Worm (Caenorhabditis elegans) whole organism, L1 larva: ENCODE measurements around the gene M04D8.7.

ENCODE experiments used
- ceh-90 ChIP-seq: sonication (generic microtip); optimal IDR thresholded peaks from 2 replicates; lab custom pipeline; 2016; ENCODE audit warnings: missing genetic modification characterization, missing compliant biosample characterization
- elt-3 ChIP-seq, 6 experiments: fragments of 150-350 bp in 1 of 6; sonication (generic microtip); optimal IDR thresholded peaks; 2 replicates each; lab custom pipeline; 2017 to 2018; ENCODE audit warnings: missing biosample characterization in 6 of 6, missing genetic modification characterization in 6 of 6, inconsistent platforms in 1 of 6
- isw-1 ChIP-seq: fragments of 200-800 bp; sonication (Bioruptor generic); IDR thresholded peaks from 2 replicates; pipeline ENCODE4 v1.3.6; 2022; ENCODE audit warnings: missing genetic modification characterization, missing compliant biosample characterization
- lin-35 ChIP-seq, 2 experiments: fragments of 150-350 bp; optimal IDR thresholded peaks; 2 replicates each; lab custom pipeline; 2014; ENCODE audit warnings: missing biosample characterization in 2 of 2, missing genetic modification characterization in 2 of 2, missing genetic modification reagents in 2 of 2
- nhr-28 ChIP-seq: fragments of 150-350 bp; optimal IDR thresholded peaks from 2 replicates; lab custom pipeline; 2014; ENCODE audit warnings: missing biosample characterization, missing genetic modification characterization
- snpc-4 ChIP-seq: fragments of 150-350 bp; optimal IDR thresholded peaks from 2 replicates; lab custom pipeline; 2014; ENCODE audit warnings: missing biosample characterization, missing genetic modification characterization
- sox-4 ChIP-seq: sonication (generic microtip); optimal IDR thresholded peaks from 2 replicates; lab custom pipeline; 2016; ENCODE audit warnings: missing genetic modification characterization, missing compliant biosample characterization
- unc-86 ChIP-seq: sonication (generic microtip); optimal IDR thresholded peaks from 2 replicates; lab custom pipeline; 2016; ENCODE audit warnings: missing genetic modification characterization, missing compliant biosample characterization
- ztf-4 ChIP-seq: fragments of 150-350 bp; optimal IDR thresholded peaks from 2 replicates; lab custom pipeline; 2014; ENCODE audit warnings: missing biosample characterization, missing genetic modification characterization

- TF ChIP-seq sox-4 (tag; lab: Kevin White, UChicago), result no peak
- no peak for TF ChIP-seq unc-86 (tag; lab: Kevin White, UChicago)
- TF ChIP-seq ztf-4 (tag; lab: Kevin White, UChicago), result no peak
- no peak for TF ChIP-seq isw-1 (GFP tag; lab: Robert Waterston, UW)
- TF ChIP-seq lin-35 (GFP tag; optimal IDR thresholded peaks at IDR 0.05; lab: Kevin White, UChicago), result no peak
- TF ChIP-seq elt-3 (tag; optimal IDR thresholded peaks at IDR 0.05; lab: Kevin White, UChicago), result no peak
- no peak for TF ChIP-seq ceh-90
- TF ChIP-seq nhr-28 (tag; lab: Kevin White, UChicago), result no peak
- TF ChIP-seq snpc-4 (tag; lab: Kevin White, UChicago), result no peak
Observed at ce11 chrIII:10085983-10086382, 48.7 kb downstream of the M04D8.7 start, which contains the start of gene T16H12.2.
